Worm (Caenorhabditis elegans): ENCODE data around the gene tag-131.

tag-131 gene

ce11 chrIII:4317065-4317752 lies at the start of gene tag-131:
TSS of gene tag-131 (plus strand) at chrIII:4317702.
- TF ChIP-seq ceh-28 (tag; optimal IDR thresholded peaks at IDR 0.05) (peak; percentile 39), nhr-76 (tag; optimal IDR thresholded peaks at IDR 0.05) (no peak), daf-12 (tag; optimal IDR thresholded peaks at IDR 0.05) (no peak), nfya-1 (tag; optimal IDR thresholded peaks at IDR 0.05; ENCODE audit: insufficient read depth) (peak; percentile 20), jun-1 (tag; optimal IDR thresholded peaks at IDR 0.05) (no peak), nhr-23 (tag; optimal IDR thresholded peaks at IDR 0.05) (peak; percentile 68)

- no peak for TF ChIP-seq egl-5 (tag; optimal IDR thresholded peaks at IDR 0.05)
- no peak for TF ChIP-seq mml-1 (tag; optimal IDR thresholded peaks at IDR 0.05)
- TF ChIP-seq ama-1 (optimal IDR thresholded peaks at IDR 0.05) = no peak
- TF ChIP-seq lin-39 (tag; optimal IDR thresholded peaks at IDR 0.05) = peak; percentile 77
- no peak for TF ChIP-seq egl-27 (tag; optimal IDR thresholded peaks at IDR 0.05)
- no peak for TF ChIP-seq nhr-28 (tag; optimal IDR thresholded peaks at IDR 0.05)
- TF ChIP-seq elt-1 (tag; optimal IDR thresholded peaks at IDR 0.05) = no peak
- TF ChIP-seq nhr-43 (tag; optimal IDR thresholded peaks at IDR 0.05; ENCODE audit: poor library complexity, severe bottlenecking) = peak; percentile 30
- TF ChIP-seq elt-3 (tag; optimal IDR thresholded peaks at IDR 0.05) = no peak
- no peak for TF ChIP-seq ZK546.5 (tag; optimal IDR thresholded peaks at IDR 0.05)
- no peak for TF ChIP-seq fkh-2 (tag; optimal IDR thresholded peaks at IDR 0.05)
- TF ChIP-seq unc-39 (tag; optimal IDR thresholded peaks at IDR 0.05) = no peak
- TF ChIP-seq ztf-4 (tag; optimal IDR thresholded peaks at IDR 0.05) = no peak
- TF ChIP-seq fos-1 (tag; optimal IDR thresholded peaks at IDR 0.05) = no peak
- no peak for TF ChIP-seq ceh-82 (tag; optimal IDR thresholded peaks at IDR 0.05)
- TF ChIP-seq unc-62 (GFP tag; optimal IDR thresholded peaks at IDR 0.05) = no peak
- no peak for TF ChIP-seq ceh-16 (tag; optimal IDR thresholded peaks at IDR 0.05)
- no peak for TF ChIP-seq eor-1 (tag; optimal IDR thresholded peaks at IDR 0.05)
- TF ChIP-seq lin-15B (tag; optimal IDR thresholded peaks at IDR 0.05) = peak; percentile 75
- no peak for TF ChIP-seq nhr-12 (tag; optimal IDR thresholded peaks at IDR 0.05)
- peak; percentile 81 for TF ChIP-seq snpc-4 (tag; optimal IDR thresholded peaks at IDR 0.05)
- peak; percentile 30 for TF ChIP-seq elt-2 (tag; optimal IDR thresholded peaks at IDR 0.05)
- peak; percentile 3 for TF ChIP-seq pqm-1 (tag; optimal IDR thresholded peaks at IDR 0.05)
- no peak for TF ChIP-seq nhr-237 (tag; optimal IDR thresholded peaks at IDR 0.05)
- TF ChIP-seq aly-2 (tag; optimal IDR thresholded peaks at IDR 0.05) = no peak
- no peak for TF ChIP-seq nhr-11 (tag; optimal IDR thresholded peaks at IDR 0.05)
- TF ChIP-seq lsy-12 (tag; optimal IDR thresholded peaks at IDR 0.05) = no peak
- no peak for TF ChIP-seq nhr-67 (tag; optimal IDR thresholded peaks at IDR 0.05)
- TF ChIP-seq ztf-11 (tag; optimal IDR thresholded peaks at IDR 0.05) = no peak
- peak; percentile 68 for TF ChIP-seq nhr-25 (tag; optimal IDR thresholded peaks at IDR 0.05)
- no peak for TF ChIP-seq zag-1 (tag; optimal IDR thresholded peaks at IDR 0.05)
- peak; percentile 69 for TF ChIP-seq pha-4 (tag; optimal IDR thresholded peaks at IDR 0.05)
- no peak for TF ChIP-seq nhr-77 (tag; optimal IDR thresholded peaks at IDR 0.05)
- peak; percentile 23 for TF ChIP-seq tbx-2 (tag; optimal IDR thresholded peaks at IDR 0.05)
- TF ChIP-seq nfya-1 (tag; optimal IDR thresholded peaks at IDR 0.05; ENCODE audit: insufficient read depth) = peak; percentile 82
- TF ChIP-seq hmg-11 (tag; optimal IDR thresholded peaks at IDR 0.05) = peak; percentile 41
- peak; percentile 37 for TF ChIP-seq jun-1 (tag; optimal IDR thresholded peaks at IDR 0.05)
- peak; percentile 58 for TF ChIP-seq R02D3.7 (tag; optimal IDR thresholded peaks at IDR 0.05)
- peak; percentile 22 for TF ChIP-seq ceh-28 (tag; optimal IDR thresholded peaks at IDR 0.05)
- TF ChIP-seq nhr-23 (tag; optimal IDR thresholded peaks at IDR 0.05) = peak; percentile 71
- TF ChIP-seq fkh-10 (GFP tag; optimal IDR thresholded peaks at IDR 0.05) = no peak
- TF ChIP-seq sea-2 (GFP tag; optimal IDR thresholded peaks at IDR 0.05) = no peak
- no peak for TF ChIP-seq daf-12 (tag; optimal IDR thresholded peaks at IDR 0.05)
- no peak for TF ChIP-seq ceh-9 (tag; optimal IDR thresholded peaks at IDR 0.05)
- TF ChIP-seq skn-1 (tag; optimal IDR thresholded peaks at IDR 0.05) = no peak
- TF ChIP-seq mdl-1 (tag; optimal IDR thresholded peaks at IDR 0.05) = no peak
- TF ChIP-seq nhr-76 (tag; optimal IDR thresholded peaks at IDR 0.05) = no peak
Measured at ce11 chrIII:4269220-4269935, 48.1 kb upstream of the tag-131 start, which contains the start of the genes sftb-1 and R10E4.1. TSS of gene sftb-1 (minus strand) at chrIII:4269270. TSS of gene R10E4.1 (plus strand) at chrIII:4269743.

All from whole organism, L3 larva.